Fruit fly (Drosophila melanogaster) whole organism, wandering third instar larva: Measurements from ENCODE around the gene CG13082.

ENCODE experiments used
- Abd-B ChIP-seq: fragments of >200 bp; optimal IDR thresholded peaks from 2 replicates; lab custom pipeline; 2017; ENCODE audit warnings: missing biosample characterization, missing genetic modification characterization
- CG32264 ChIP-seq: fragments of 200-800 bp; sonication (Bioruptor generic); optimal IDR thresholded peaks from 2 replicates; lab custom pipeline; 2016; ENCODE audit warnings: missing biosample characterization, missing genetic modification characterization
- CG9705 ChIP-seq: fragments of 200-800 bp; sonication (Bioruptor generic); optimal IDR thresholded peaks from 2 replicates; lab custom pipeline; 2018; ENCODE audit warnings: missing biosample characterization, mild to moderate bottlenecking, missing genetic modification characterization
- CrebA ChIP-seq: fragments of 200-800 bp; sonication (Bioruptor generic); optimal IDR thresholded peaks from 2 replicates; lab custom pipeline; 2016; ENCODE audit warnings: missing biosample characterization, mild to moderate bottlenecking, missing genetic modification characterization, borderline replicate concordance
- Dfd ChIP-seq: fragments of >200 bp; optimal IDR thresholded peaks from 2 replicates; lab custom pipeline; 2017; ENCODE audit warnings: missing biosample characterization, missing genetic modification characterization
- Dif ChIP-seq: fragments of 200-275, 200-300 bp; sonication (Bioruptor generic); optimal IDR thresholded peaks from 2 replicates; lab custom pipeline; 2018; ENCODE audit warnings: missing biosample characterization, missing genetic modification characterization; ENCODE audit not compliant: partially characterized antibody
- GATAd ChIP-seq: sonication (Bioruptor generic); optimal IDR thresholded peaks from 2 replicates; lab custom pipeline; 2016; ENCODE audit warnings: missing biosample characterization, missing genetic modification characterization
- HLH106 ChIP-seq: fragments of 200-800 bp; optimal IDR thresholded peaks from 3 replicates; lab custom pipeline; 2019; ENCODE audit warnings: missing biosample characterization, mild to moderate bottlenecking, missing genetic modification characterization, moderate library complexity
- Hnf4 ChIP-seq: fragments of 200-800 bp; sonication (Bioruptor generic); optimal IDR thresholded peaks from 2 replicates; lab custom pipeline; 2016; ENCODE audit warnings: missing biosample characterization, mild to moderate bottlenecking, missing genetic modification characterization
- Hr78 ChIP-seq: fragments of >200 bp; optimal IDR thresholded peaks from 2 replicates; lab custom pipeline; 2017; ENCODE audit warnings: missing biosample characterization, missing genetic modification characterization
- Hr83 ChIP-seq: fragments of 200-300 bp; sonication (Bioruptor generic); optimal IDR thresholded peaks from 2 replicates; lab custom pipeline; 2016; ENCODE audit warnings: missing biosample characterization, mild to moderate bottlenecking, missing genetic modification characterization, moderate library complexity; ENCODE audit not compliant: poor library complexity, severe bottlenecking
- Jra ChIP-seq: sonication (Bioruptor generic); optimal IDR thresholded peaks from 2 replicates; lab custom pipeline; 2016; ENCODE audit warnings: missing biosample characterization, missing genetic modification characterization
- Mio ChIP-seq: sonication (Bioruptor generic); optimal IDR thresholded peaks from 2 replicates; lab custom pipeline; 2016; ENCODE audit warnings: missing biosample characterization, missing genetic modification characterization
- Myc ChIP-seq: fragments of >200 bp; optimal IDR thresholded peaks from 2 replicates; lab custom pipeline; 2017
- N ChIP-seq: fragments of >200 bp; optimal IDR thresholded peaks from 2 replicates; lab custom pipeline; 2018; ENCODE audit warnings: missing biosample characterization, missing external identifiers, missing genetic modification characterization
- OdsH ChIP-seq: fragments of 200-800 bp; sonication (Bioruptor generic); optimal IDR thresholded peaks from 2 replicates; lab custom pipeline; 2016; ENCODE audit warnings: missing biosample characterization, mild to moderate bottlenecking, missing genetic modification characterization
- Rel ChIP-seq, 2 experiments: fragments of 200-800 bp; sonication (Bioruptor generic) in 1 of 2; optimal IDR thresholded peaks; 2 replicates in 1 of 2; 3 replicates in 1 of 2; lab custom pipeline; 2016 to 2019; ENCODE audit warnings: mild to moderate bottlenecking in 2 of 2, missing biosample characterization in 2 of 2, missing genetic modification characterization in 2 of 2, moderate library complexity in 1 of 2
- Sp1 ChIP-seq: fragments of 200-800 bp; sonication (Bioruptor generic); optimal IDR thresholded peaks from 3 replicates; lab custom pipeline; 2019; ENCODE audit warnings: missing biosample characterization, mild to moderate bottlenecking, missing genetic modification characterization, moderate library complexity
- Vsx2 ChIP-seq: fragments of 200-300, 225-300 bp; sonication (Bioruptor generic); optimal IDR thresholded peaks from 2 replicates; lab custom pipeline; 2018; ENCODE audit warnings: missing biosample characterization, missing genetic modification characterization; ENCODE audit not compliant: partially characterized antibody
- br ChIP-seq: fragments of 200-800 bp; sonication (Bioruptor generic); optimal IDR thresholded peaks from 2 replicates; lab custom pipeline; 2016; ENCODE audit warnings: missing biosample characterization, missing genetic modification characterization
- brk ChIP-seq: fragments of 200-800 bp; sonication (Bioruptor generic); optimal IDR thresholded peaks from 2 replicates; lab custom pipeline; 2016; ENCODE audit warnings: missing biosample characterization, mild to moderate bottlenecking, missing genetic modification characterization
- dl ChIP-seq, 2 experiments: fragments of 175-275, 200-275 bp in 1 of 2; fragments of 200-275 bp in 1 of 2; sonication (Bioruptor generic); optimal IDR thresholded peaks; lab custom pipeline; 2018; ENCODE audit warnings: mild to moderate bottlenecking in 2 of 2, missing biosample characterization in 2 of 2, missing genetic modification characterization in 2 of 2, moderate library complexity in 2 of 2; ENCODE audit not compliant: partially characterized antibody in 2 of 2, insufficient read depth in 1 of 2
- dmrt93B ChIP-seq: fragments of 200-800 bp; sonication (Bioruptor generic); optimal IDR thresholded peaks from 2 replicates; lab custom pipeline; 2018; ENCODE audit warnings: missing biosample characterization, mild to moderate bottlenecking, missing genetic modification characterization
- dsf ChIP-seq: sonication (Bioruptor generic); optimal IDR thresholded peaks from 2 replicates; lab custom pipeline; 2016; ENCODE audit warnings: missing biosample characterization, missing genetic modification characterization, borderline replicate concordance
- ey ChIP-seq: fragments of 200-800 bp; sonication (Bioruptor generic); optimal IDR thresholded peaks from 2 replicates; lab custom pipeline; 2016; ENCODE audit warnings: missing biosample characterization, missing genetic modification characterization
- foxo ChIP-seq, 2 experiments: fragments of 200-800 bp; sonication (Bioruptor generic); optimal IDR thresholded peaks; 2 replicates in 1 of 2; 3 replicates in 1 of 2; lab custom pipeline; 2016 to 2017; ENCODE audit warnings: missing biosample characterization in 2 of 2, missing genetic modification characterization in 2 of 2
- fru ChIP-seq: fragments of 200-800 bp; sonication (Bioruptor generic); optimal IDR thresholded peaks from 3 replicates; lab custom pipeline; 2016; ENCODE audit warnings: missing biosample characterization, mild to moderate bottlenecking, missing genetic modification characterization
- h ChIP-seq: fragments of 200-800 bp; sonication (Bioruptor generic); optimal IDR thresholded peaks from 3 replicates; lab custom pipeline; 2016; ENCODE audit warnings: missing biosample characterization, mild to moderate bottlenecking, missing genetic modification characterization
- jim ChIP-seq: fragments of 175-275, 200-325 bp; sonication (Bioruptor generic); optimal IDR thresholded peaks from 2 replicates; lab custom pipeline; 2016; ENCODE audit warnings: missing biosample characterization, mild to moderate bottlenecking, missing genetic modification characterization
- lola ChIP-seq: fragments of >200 bp; optimal IDR thresholded peaks from 2 replicates; lab custom pipeline; 2017; ENCODE audit warnings: missing biosample characterization, missing genetic modification characterization
- pan ChIP-seq: fragments of >200 bp; optimal IDR thresholded peaks from 2 replicates; lab custom pipeline; 2017
- psq ChIP-seq: fragments of 200-800 bp; sonication (Bioruptor generic); optimal IDR thresholded peaks from 3 replicates; lab custom pipeline; 2017; ENCODE audit warnings: missing biosample characterization, mild to moderate bottlenecking, missing genetic modification characterization, moderate library complexity
- rgr ChIP-seq: fragments of 200-800 bp; sonication (Bioruptor generic); optimal IDR thresholded peaks from 3 replicates; lab custom pipeline; 2016; ENCODE audit warnings: missing biosample characterization, mild to moderate bottlenecking, missing genetic modification characterization
- sage ChIP-seq: fragments of 200-800 bp; sonication (Bioruptor generic); optimal IDR thresholded peaks from 2 replicates; lab custom pipeline; 2016; ENCODE audit warnings: missing biosample characterization, mild to moderate bottlenecking, missing genetic modification characterization
- sv ChIP-seq: fragments of 200-800 bp; sonication (Bioruptor generic); optimal IDR thresholded peaks from 3 replicates; lab custom pipeline; 2016; ENCODE audit warnings: missing biosample characterization, missing genetic modification characterization
- tai ChIP-seq: sonication (Bioruptor generic); optimal IDR thresholded peaks from 2 replicates; lab custom pipeline; 2016; ENCODE audit warnings: missing biosample characterization, missing genetic modification characterization
- usp ChIP-seq: fragments of >200 bp; optimal IDR thresholded peaks from 2 replicates; lab custom pipeline; 2017; ENCODE audit warnings: missing biosample characterization, missing genetic modification characterization
- woc ChIP-seq: sonication (Bioruptor generic); optimal IDR thresholded peaks from 2 replicates; lab custom pipeline; 2016; ENCODE audit warnings: missing biosample characterization, mild to moderate bottlenecking, missing genetic modification characterization

The CG13082 gene

DNA sequence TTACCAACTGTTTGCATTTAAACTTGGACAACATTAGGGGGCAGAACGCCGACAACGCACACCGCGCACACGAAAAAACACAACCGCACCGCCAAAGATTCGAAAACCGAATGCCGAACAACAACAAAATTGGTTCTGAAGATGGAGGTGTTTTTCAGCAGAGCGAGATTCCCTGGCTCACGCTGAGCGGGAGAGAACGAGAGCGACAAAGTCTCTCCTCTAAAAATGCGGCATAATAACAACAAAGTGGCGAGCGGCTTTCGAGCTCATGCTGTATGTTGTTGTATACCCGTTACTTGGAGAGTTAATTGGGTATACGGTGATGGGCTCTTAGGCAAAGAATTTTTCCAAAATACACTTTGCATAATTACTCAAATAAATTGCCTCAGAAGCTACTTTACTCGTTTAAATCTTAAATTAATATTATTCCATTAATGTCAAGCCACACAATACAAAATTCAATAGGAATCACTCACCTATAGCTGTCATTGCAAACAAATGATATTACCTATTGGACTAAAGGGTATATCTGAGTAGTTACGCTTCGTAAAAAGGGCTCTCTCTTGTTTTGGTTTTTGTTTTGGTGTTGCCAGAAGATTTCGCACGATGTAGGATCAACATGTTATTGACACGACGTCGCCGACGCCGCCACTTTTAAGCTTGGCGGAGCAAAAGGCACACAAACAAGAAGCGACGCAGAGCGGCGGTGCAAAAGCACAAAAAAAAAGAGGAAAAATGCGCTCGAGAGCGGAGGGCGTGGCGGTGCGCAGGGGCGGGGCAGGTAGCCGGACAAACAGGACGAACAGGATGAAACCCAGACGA is 34.5 kb downstream of the CG13082 start:
- TF ChIP-seq ey (GFP tag; lab: Kevin White, UChicago) = peak; percentile 94
- peak; percentile 91 for TF ChIP-seq rgr (GFP tag; lab: Kevin White, UChicago)
- TF ChIP-seq Sp1 (GFP tag; lab: Kevin White, UChicago) = peak; percentile 94
- peak; percentile 53 for TF ChIP-seq Hr83 (GFP tag; lab: Kevin White, UChicago)
- peak; percentile 94 for TF ChIP-seq HLH106 (tag; lab: Kevin White, UChicago)
- peak; percentile 68 to 79 for TF ChIP-seq dl (GFP tag; optimal IDR thresholded peaks at IDR 0.05; lab: Kevin White, UChicago; ENCODE audit: insufficient read depth in 1 of 2, partially characterized antibody in 2 of 2)
- TF ChIP-seq jim = peak; percentile 96
- no peak for TF ChIP-seq Hr78 (GFP tag; lab: Kevin White, UChicago)
- TF ChIP-seq foxo (GFP tag; optimal IDR thresholded peaks at IDR 0.05; lab: Kevin White, UChicago) = peak; percentile 29 to 94
- TF ChIP-seq sv (GFP tag; lab: Kevin White, UChicago) = peak; percentile 83
- no peak for TF ChIP-seq lola (GFP tag; lab: Kevin White, UChicago)
- peak; percentile 74 for TF ChIP-seq pan (lab: Kevin White, UChicago)
- peak; percentile 89 for TF ChIP-seq dmrt93B
- peak; percentile 83 for TF ChIP-seq CG32264 (GFP tag; lab: Kevin White, UChicago)
- no peak for TF ChIP-seq N (GFP tag; lab: Kevin White, UChicago)
- TF ChIP-seq tai (GFP tag; lab: Kevin White, UChicago) = no peak
- TF ChIP-seq CrebA (GFP tag; lab: Kevin White, UChicago) = no peak
- TF ChIP-seq Mio (GFP tag; lab: Kevin White, UChicago) = peak; percentile 25
- TF ChIP-seq fru (GFP tag; lab: Kevin White, UChicago) = peak; percentile 96
- TF ChIP-seq Hnf4 = peak; percentile 84
- TF ChIP-seq woc (GFP tag; lab: Kevin White, UChicago) = peak; percentile 99
- peak; percentile 94 for TF ChIP-seq h
- no peak for TF ChIP-seq usp (GFP tag; lab: Kevin White, UChicago)
- TF ChIP-seq Abd-B (GFP tag; lab: Kevin White, UChicago) = no peak
- TF ChIP-seq Dfd = no peak
- TF ChIP-seq Rel (GFP tag; optimal IDR thresholded peaks at IDR 0.05; lab: Kevin White, UChicago) = peak; percentile 86
- peak; percentile 61 for TF ChIP-seq Rel (tag; optimal IDR thresholded peaks at IDR 0.05; lab: Kevin White, UChicago)
- TF ChIP-seq CG9705 (GFP tag; lab: Kevin White, UChicago) = peak; percentile 84
- peak; percentile 42 for TF ChIP-seq Jra (GFP tag; lab: Kevin White, UChicago)
- peak; percentile 92 for TF ChIP-seq br (GFP tag; lab: Kevin White, UChicago)
- TF ChIP-seq dsf = peak; percentile 3
- TF ChIP-seq brk = peak; percentile 68
- peak; percentile 82 for TF ChIP-seq sage (GFP tag; lab: Kevin White, UChicago)
- peak; percentile 92 for TF ChIP-seq psq (GFP tag; lab: Kevin White, UChicago)
- peak; percentile 4 for TF ChIP-seq Vsx2
- TF ChIP-seq Myc (lab: Kevin White, UChicago) = no peak
- TF ChIP-seq Dif (GFP tag; lab: Kevin White, UChicago) = peak; percentile 93
- TF ChIP-seq OdsH (GFP tag; lab: Kevin White, UChicago) = peak; percentile 94
- TF ChIP-seq GATAd (GFP tag; lab: Kevin White, UChicago) = no peak

DNA sequence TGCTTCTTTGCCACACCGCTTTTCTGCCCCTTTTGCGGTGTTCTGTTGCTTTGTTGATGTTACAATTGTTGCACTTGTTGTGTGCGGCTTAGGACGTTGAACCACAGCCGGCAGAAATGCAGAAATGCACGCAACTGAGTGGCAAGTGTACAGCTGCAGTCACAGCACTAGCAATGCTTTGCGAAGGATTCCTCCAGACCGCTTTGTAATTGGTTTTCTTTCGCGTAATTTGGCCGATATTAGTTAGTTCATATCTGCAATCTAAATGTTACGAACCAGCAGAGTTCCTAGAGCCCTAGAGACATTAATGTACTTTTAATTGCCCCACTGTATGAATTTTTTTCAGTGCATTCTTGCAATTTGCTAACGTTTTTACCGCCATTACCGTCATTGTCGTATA is 36.1 kb downstream of the CG13082 start:
- TF ChIP-seq HLH106 (tag; lab: Kevin White, UChicago) (peak; percentile 33), h (peak; percentile 51), Hnf4 (no peak), OdsH (GFP tag; lab: Kevin White, UChicago) (no peak), lola (GFP tag; lab: Kevin White, UChicago) (no peak), fru (GFP tag; lab: Kevin White, UChicago) (peak; percentile 51), foxo (GFP tag; optimal IDR thresholded peaks at IDR 0.05; lab: Kevin White, UChicago) (peak in 1 of 2 experiments; percentile 54), woc (GFP tag; lab: Kevin White, UChicago) (peak; percentile 14), Abd-B (GFP tag; lab: Kevin White, UChicago) (no peak), Sp1 (GFP tag; lab: Kevin White, UChicago) (peak; percentile 27), N (GFP tag; lab: Kevin White, UChicago) (no peak), GATAd (GFP tag; lab: Kevin White, UChicago) (no peak), ey (GFP tag; lab: Kevin White, UChicago) (peak; percentile 1), psq (GFP tag; lab: Kevin White, UChicago) (no peak)
